Worm (Caenorhabditis elegans): ENCODE measurements around the gene ric-3.

DNA sequence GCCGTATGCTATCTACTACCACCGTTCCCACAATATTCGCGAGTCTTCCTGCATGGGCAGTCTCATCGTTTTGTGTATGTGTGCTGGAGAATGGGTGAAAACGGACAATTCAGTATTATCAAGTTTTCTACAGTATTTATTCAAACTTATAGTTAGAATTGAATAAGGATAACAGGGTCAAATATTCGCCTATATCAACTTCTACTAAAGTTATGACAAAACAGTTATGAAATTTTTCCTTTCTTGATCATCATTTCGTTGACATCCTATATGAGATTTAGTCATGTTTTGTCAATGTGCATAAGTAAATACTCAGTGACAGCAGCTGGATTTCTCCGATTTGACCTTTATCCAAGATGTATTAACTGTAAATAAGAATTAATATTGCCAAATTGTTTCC is 33.2 kb downstream of the ric-3 start:
- no peak for TF ChIP-seq pqm-1 (tag; optimal IDR thresholded peaks at IDR 0.05)
- no peak for TF ChIP-seq lin-29 (GFP tag; IDR thresholded peaks at IDR 0.05)
- TF ChIP-seq ama-1 (optimal IDR thresholded peaks at IDR 0.05), result no peak
- no peak for TF ChIP-seq ces-1 (GFP tag; optimal IDR thresholded peaks at IDR 0.05)
- TF ChIP-seq cey-2 (tag; optimal IDR thresholded peaks at IDR 0.05; ENCODE audit: borderline replicate concordance, insufficient read depth), result no peak
- no peak for TF ChIP-seq hmg-1.1 (GFP tag; IDR thresholded peaks at IDR 0.05)
- TF ChIP-seq ceh-32 (tag; optimal IDR thresholded peaks at IDR 0.05; ENCODE audit: poor library complexity), result no peak
